Worm (Caenorhabditis elegans): ENCODE measurements around the gene C55A1.7.

DNA sequence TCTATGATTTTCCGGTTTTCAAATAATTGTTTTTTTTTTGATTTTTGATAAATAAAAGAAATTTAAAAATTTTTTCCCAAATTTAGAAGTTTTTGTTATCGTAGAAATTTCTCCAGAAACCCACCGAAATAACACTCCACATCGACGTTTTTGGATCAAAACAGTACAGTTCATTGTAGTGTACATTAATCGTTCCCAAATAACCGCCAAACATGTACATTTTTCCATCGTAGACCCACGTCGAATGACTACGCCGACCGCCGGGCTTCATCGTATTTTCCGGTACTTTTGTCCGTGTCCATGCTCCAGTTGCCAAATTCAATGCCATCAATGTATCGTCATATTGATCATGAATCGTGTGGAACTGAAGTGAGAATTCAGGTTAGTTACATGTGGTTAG is 6.7 kb upstream of the C55A1.7 start, which contains the start of gene F53E4.2:
- TF ChIP-seq ama-1 (optimal IDR thresholded peaks at IDR 0.05) (no peak), ama-1 (GFP tag; optimal IDR thresholded peaks at IDR 0.05) (no peak), nhr-80 (tag; optimal IDR thresholded peaks at IDR 0.05) (no peak), F22D6.2 (tag; optimal IDR thresholded peaks at IDR 0.05) (no peak), let-607 (tag; optimal IDR thresholded peaks at IDR 0.05) (no peak), egl-18 (GFP tag; IDR thresholded peaks at IDR 0.05) (no peak), sptf-2 (GFP tag; optimal IDR thresholded peaks at IDR 0.05) (no peak), nfya-1 (tag; optimal IDR thresholded peaks at IDR 0.05; ENCODE audit: borderline replicate concordance, insufficient read depth) (no peak), hrde-1 (tag; optimal IDR thresholded peaks at IDR 0.05; ENCODE audit: borderline replicate concordance) (no peak), lin-35 (GFP tag; optimal IDR thresholded peaks at IDR 0.05) (no peak)

Data from whole organism, young adult.